Worm (Caenorhabditis elegans): ENCODE results near the gene R02F11.10.

- no peak for TF ChIP-seq tab-1 (GFP tag; IDR thresholded peaks at IDR 0.05)
- TF ChIP-seq T22C8.4 (GFP tag; IDR thresholded peaks at IDR 0.05), result no peak
- no peak for TF ChIP-seq ztf-29 (GFP tag; IDR thresholded peaks at IDR 0.05)
- no peak for TF ChIP-seq flt-1 (GFP tag; IDR thresholded peaks at IDR 0.05)
- no peak for TF ChIP-seq ztf-23 (GFP tag; IDR thresholded peaks at IDR 0.05)
- no peak for TF ChIP-seq med-1 (GFP tag; optimal IDR thresholded peaks at IDR 0.05; ENCODE audit: insufficient read depth)
- no peak for TF ChIP-seq ref-1 (GFP tag; conservative IDR thresholded peaks at IDR 0.05)
Observed at ce11 chrV:4754684-4755211, 34.2 kb upstream of the R02F11.10 start.

Measured in whole organism, midembryonic.